Fruit fly (Drosophila melanogaster): ENCODE measurements around the gene ssp7.

DNA sequence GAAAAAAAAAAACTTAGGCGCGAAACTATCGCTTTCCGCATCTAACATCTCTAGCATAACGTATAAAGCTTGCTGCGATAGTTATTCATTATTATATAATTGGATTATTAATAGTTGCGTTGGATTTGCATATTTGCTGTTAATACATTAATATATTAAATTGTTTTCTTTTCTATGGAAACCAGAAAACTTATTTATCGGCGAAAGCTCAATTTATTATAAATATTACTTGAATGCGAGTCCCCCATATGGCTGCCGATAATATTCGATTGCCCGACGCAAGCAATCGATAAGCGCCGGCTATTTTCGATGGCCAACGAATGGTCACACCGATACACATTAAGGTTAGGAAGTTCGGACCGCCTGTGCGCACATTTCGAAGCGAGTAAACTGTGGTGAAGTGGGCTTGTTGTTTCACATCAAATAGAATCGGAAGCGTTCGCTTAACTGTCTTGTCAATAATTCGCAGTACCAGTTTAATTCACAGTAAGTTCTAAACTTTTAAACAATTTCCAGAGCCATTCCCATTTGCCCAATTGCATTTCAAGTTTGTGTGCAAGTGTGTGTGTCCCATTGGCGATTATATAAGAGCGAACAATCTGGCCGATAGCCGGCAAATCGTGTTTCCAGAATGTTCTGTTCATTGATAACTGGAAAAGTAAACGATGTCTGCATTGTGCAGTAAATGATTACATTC lies 31.8 kb downstream of the ssp7 start, which contains the start of gene Hsp60A:
- TF ChIP-seq dsx (GFP tag; optimal IDR thresholded peaks at IDR 0.05; ENCODE audit: poor library complexity, severe bottlenecking), result no peak
- peak; percentile 53 for TF ChIP-seq OdsH (GFP tag; optimal IDR thresholded peaks at IDR 0.05)
- TF ChIP-seq CG11294 (GFP tag; IDR thresholded peaks at IDR 0.05), result no peak
- TF ChIP-seq Gug (GFP tag; IDR thresholded peaks at IDR 0.05), result 0 out of 2 replicates have a peak, but pooled peaks have one; percentile 15
- TF ChIP-seq Hr38 (GFP tag; optimal IDR thresholded peaks at IDR 0.05), result no peak
- no peak for TF ChIP-seq CG6808 (GFP tag; optimal IDR thresholded peaks at IDR 0.05)
